Fruit fly (Drosophila melanogaster): Measurements from ENCODE around the gene RnpS1.

Gene RnpS1

DNA sequence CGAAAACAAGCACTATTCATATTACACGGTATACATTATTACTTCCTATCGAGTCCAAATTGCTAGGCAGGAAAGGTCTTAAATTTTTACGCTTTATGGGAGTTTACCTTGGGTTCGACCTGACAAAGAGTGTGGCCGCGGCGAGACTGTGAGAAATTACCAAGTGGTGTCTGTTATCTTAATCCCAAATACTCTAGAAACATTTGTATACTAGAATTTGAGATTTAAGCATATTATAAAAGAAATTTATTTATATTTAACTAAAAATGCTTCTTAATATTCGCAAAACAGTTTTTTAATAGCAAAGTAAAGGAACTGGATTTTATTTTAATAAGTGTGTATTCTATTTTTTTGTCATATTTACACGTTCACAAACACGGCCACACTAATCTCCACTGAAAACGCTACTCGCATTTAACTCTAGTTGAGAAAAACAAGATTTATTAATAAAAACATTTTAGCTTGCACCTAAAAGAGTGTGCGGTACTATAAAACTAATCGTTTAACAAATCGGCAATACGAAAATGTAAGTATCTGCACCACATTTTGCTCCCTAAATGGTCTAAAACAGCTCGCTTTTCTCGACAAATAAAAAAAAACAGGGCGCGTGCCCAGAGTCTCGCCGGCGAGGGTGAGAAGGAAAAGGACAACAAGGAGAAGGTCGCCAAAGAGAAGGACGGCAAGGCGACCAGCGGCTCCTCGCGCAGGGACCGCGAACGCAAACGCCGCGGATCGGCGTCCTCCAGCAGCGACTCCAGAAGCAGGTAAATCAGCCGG, at the start of gene RnpS1, which contains the start of gene mura:
Gene RnpS1, plus strand, starts transcription at position 376 of the 777 bp plus-strand sequence.
Gene mura, minus strand, starts transcription at position 148 of the 777 bp plus-strand sequence.
- no peak for TF ChIP-seq Rel (GFP tag; optimal IDR thresholded peaks at IDR 0.05)
- peak; percentile 58 for TF ChIP-seq Rel (tag; optimal IDR thresholded peaks at IDR 0.05)
- no peak for TF ChIP-seq ey (GFP tag; optimal IDR thresholded peaks at IDR 0.05)

DNA sequence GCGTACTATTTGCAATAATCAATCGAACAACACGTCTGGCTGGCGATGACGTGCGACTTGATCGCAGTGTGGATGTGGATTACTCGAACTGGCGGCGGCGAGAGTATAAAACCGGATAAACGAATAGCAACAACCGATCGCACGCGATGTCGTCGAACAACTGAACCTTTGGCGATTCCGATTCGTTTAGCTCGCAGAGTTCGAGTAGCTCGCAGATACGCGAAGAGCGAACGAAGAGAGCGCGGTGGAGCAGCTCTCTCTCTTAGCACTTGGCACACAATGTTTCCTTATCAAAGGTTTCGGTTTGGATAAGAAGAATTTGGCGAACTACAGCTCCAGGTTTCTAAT, 49.4 kb upstream of the RnpS1 start, which contains the start of gene RhoL:
Gene RhoL, minus strand, starts transcription at position 166 of the 348 bp plus-strand sequence.
- TF ChIP-seq usp (GFP tag; optimal IDR thresholded peaks at IDR 0.05) = no peak
- no peak for TF ChIP-seq CG32264 (GFP tag; optimal IDR thresholded peaks at IDR 0.05)
- TF ChIP-seq woc (GFP tag; optimal IDR thresholded peaks at IDR 0.05) = no peak
- TF ChIP-seq tai (GFP tag; optimal IDR thresholded peaks at IDR 0.05) = peak; percentile 8
- peak; percentile 59 for TF ChIP-seq Jra (GFP tag; optimal IDR thresholded peaks at IDR 0.05)
- TF ChIP-seq N (GFP tag; optimal IDR thresholded peaks at IDR 0.05) = no peak
- no peak for TF ChIP-seq pan (optimal IDR thresholded peaks at IDR 0.05)
- peak; percentile 82 to 89 for TF ChIP-seq dl (GFP tag; optimal IDR thresholded peaks at IDR 0.05; ENCODE audit: insufficient read depth in 1 of 2, partially characterized antibody in 2 of 2)
- no peak for TF ChIP-seq Mio (GFP tag; optimal IDR thresholded peaks at IDR 0.05)
- peak; percentile 61 for TF ChIP-seq jim (GFP tag; optimal IDR thresholded peaks at IDR 0.05)
- peak; percentile 84 for TF ChIP-seq Hr83 (GFP tag; optimal IDR thresholded peaks at IDR 0.05; ENCODE audit: poor library complexity, severe bottlenecking)
- TF ChIP-seq Hnf4 (GFP tag; optimal IDR thresholded peaks at IDR 0.05) = peak; percentile 54
- peak; percentile 37 for TF ChIP-seq rgr (GFP tag; optimal IDR thresholded peaks at IDR 0.05)
- TF ChIP-seq dmrt93B (GFP tag; optimal IDR thresholded peaks at IDR 0.05) = no peak
- peak; percentile 58 for TF ChIP-seq Sp1 (GFP tag; optimal IDR thresholded peaks at IDR 0.05)
- peak in 1 of 2 experiments; percentile 3 for TF ChIP-seq foxo (GFP tag; optimal IDR thresholded peaks at IDR 0.05)
- TF ChIP-seq br (GFP tag; optimal IDR thresholded peaks at IDR 0.05) = peak; percentile 48
- peak; percentile 56 for TF ChIP-seq Rel (GFP tag; optimal IDR thresholded peaks at IDR 0.05)
- peak; percentile 66 for TF ChIP-seq Rel (tag; optimal IDR thresholded peaks at IDR 0.05)
- no peak for TF ChIP-seq dsf (GFP tag; optimal IDR thresholded peaks at IDR 0.05; ENCODE audit: borderline replicate concordance)
- peak; percentile 49 for TF ChIP-seq Vsx2 (GFP tag; optimal IDR thresholded peaks at IDR 0.05; ENCODE audit: partially characterized antibody)
- peak; percentile 76 for TF ChIP-seq h (GFP tag; optimal IDR thresholded peaks at IDR 0.05)
- TF ChIP-seq psq (GFP tag; optimal IDR thresholded peaks at IDR 0.05) = no peak
- TF ChIP-seq Dif (GFP tag; optimal IDR thresholded peaks at IDR 0.05; ENCODE audit: partially characterized antibody) = peak; percentile 91
- no peak for TF ChIP-seq GATAd (GFP tag; optimal IDR thresholded peaks at IDR 0.05)
- TF ChIP-seq OdsH (GFP tag; optimal IDR thresholded peaks at IDR 0.05) = peak; percentile 49
- TF ChIP-seq sage (GFP tag; optimal IDR thresholded peaks at IDR 0.05) = no peak

- TF ChIP-seq Dfd (GFP tag; optimal IDR thresholded peaks at IDR 0.05) (no peak), psq (GFP tag; optimal IDR thresholded peaks at IDR 0.05) (no peak), pan (optimal IDR thresholded peaks at IDR 0.05) (no peak), usp (GFP tag; optimal IDR thresholded peaks at IDR 0.05) (no peak), Myc (optimal IDR thresholded peaks at IDR 0.05) (no peak), Jra (GFP tag; optimal IDR thresholded peaks at IDR 0.05) (no peak), woc (GFP tag; optimal IDR thresholded peaks at IDR 0.05) (no peak), h (GFP tag; optimal IDR thresholded peaks at IDR 0.05) (peak; percentile 39), br (GFP tag; optimal IDR thresholded peaks at IDR 0.05) (peak; percentile 14), Sp1 (GFP tag; optimal IDR thresholded peaks at IDR 0.05) (no peak), HLH106 (tag; optimal IDR thresholded peaks at IDR 0.05) (no peak), Rel (GFP tag; optimal IDR thresholded peaks at IDR 0.05) (no peak), Rel (tag; optimal IDR thresholded peaks at IDR 0.05) (peak; percentile 65)
These were observed 48.3 kb upstream of the RnpS1 start for dm6 chr3R:9503329-9504088.

- TF ChIP-seq jim (GFP tag; optimal IDR thresholded peaks at IDR 0.05) = no peak
- no peak for TF ChIP-seq CG9705 (GFP tag; optimal IDR thresholded peaks at IDR 0.05)
- TF ChIP-seq foxo (GFP tag; optimal IDR thresholded peaks at IDR 0.05) = no peak
- peak; percentile 29 for TF ChIP-seq Dif (GFP tag; optimal IDR thresholded peaks at IDR 0.05; ENCODE audit: partially characterized antibody)
- peak; percentile 8 for TF ChIP-seq Sp1 (GFP tag; optimal IDR thresholded peaks at IDR 0.05)
- TF ChIP-seq Vsx2 (GFP tag; optimal IDR thresholded peaks at IDR 0.05; ENCODE audit: partially characterized antibody) = no peak
- TF ChIP-seq N (GFP tag; optimal IDR thresholded peaks at IDR 0.05) = no peak
- TF ChIP-seq lola (GFP tag; optimal IDR thresholded peaks at IDR 0.05) = no peak
- no peak for TF ChIP-seq dl (GFP tag; optimal IDR thresholded peaks at IDR 0.05; ENCODE audit: insufficient read depth in 1 of 2, partially characterized antibody in 2 of 2)
- no peak for TF ChIP-seq Myc (optimal IDR thresholded peaks at IDR 0.05)
- no peak for TF ChIP-seq dsf (GFP tag; optimal IDR thresholded peaks at IDR 0.05; ENCODE audit: borderline replicate concordance)
- no peak for TF ChIP-seq Mio (GFP tag; optimal IDR thresholded peaks at IDR 0.05)
- no peak for TF ChIP-seq Abd-B (GFP tag; optimal IDR thresholded peaks at IDR 0.05)
- TF ChIP-seq Dfd (GFP tag; optimal IDR thresholded peaks at IDR 0.05) = no peak
- TF ChIP-seq br (GFP tag; optimal IDR thresholded peaks at IDR 0.05) = no peak
- no peak for TF ChIP-seq GATAd (GFP tag; optimal IDR thresholded peaks at IDR 0.05)
- TF ChIP-seq Rel (GFP tag; optimal IDR thresholded peaks at IDR 0.05) = no peak
- peak; percentile 24 for TF ChIP-seq Rel (tag; optimal IDR thresholded peaks at IDR 0.05)
- TF ChIP-seq ey (GFP tag; optimal IDR thresholded peaks at IDR 0.05) = no peak
- TF ChIP-seq psq (GFP tag; optimal IDR thresholded peaks at IDR 0.05) = peak; percentile 14
- peak; percentile 36 for TF ChIP-seq Hr83 (GFP tag; optimal IDR thresholded peaks at IDR 0.05; ENCODE audit: poor library complexity, severe bottlenecking)
- peak; percentile 30 for TF ChIP-seq woc (GFP tag; optimal IDR thresholded peaks at IDR 0.05)
- peak; percentile 77 for TF ChIP-seq Jra (GFP tag; optimal IDR thresholded peaks at IDR 0.05)
- peak; percentile 71 for TF ChIP-seq tai (GFP tag; optimal IDR thresholded peaks at IDR 0.05)
- peak; percentile 75 for TF ChIP-seq fru (GFP tag; optimal IDR thresholded peaks at IDR 0.05)
- TF ChIP-seq Hr78 (GFP tag; optimal IDR thresholded peaks at IDR 0.05) = no peak
- TF ChIP-seq usp (GFP tag; optimal IDR thresholded peaks at IDR 0.05) = no peak
- no peak for TF ChIP-seq pan (optimal IDR thresholded peaks at IDR 0.05)
- peak; percentile 9 for TF ChIP-seq OdsH (GFP tag; optimal IDR thresholded peaks at IDR 0.05)
- no peak for TF ChIP-seq CG32264 (GFP tag; optimal IDR thresholded peaks at IDR 0.05)
These were observed 47.5 kb upstream of the RnpS1 start, which contains the start of gene CG8149 for dm6 chr3R:9504355-9504754. CG8149 (plus strand) TSS chr3R:9504656.

All from whole organism, wandering third instar larva.